Worm (Caenorhabditis elegans) whole organism, early embryonic: Measurements from ENCODE around the gene C07G3.15.
"Not testable (repeated sequence)": the region's sequence is repeated elsewhere in the genome, so short reads cannot be mapped to it uniquely, and the experiment has no call there.

Experiments
- B0310.2 ChIP-seq: sonication (generic microtip); optimal IDR thresholded peaks from 2 replicates; lab custom pipeline; 2016; ENCODE audit warnings: mild to moderate bottlenecking, missing genetic modification characterization, missing compliant biosample characterization
- F13C5.2 ChIP-seq: sonication (generic microtip); optimal IDR thresholded peaks from 2 replicates; lab custom pipeline; 2017; ENCODE audit warnings: mild to moderate bottlenecking, missing genetic modification characterization, inconsistent platforms, missing compliant biosample characterization
- aly-1 ChIP-seq: sonication (generic microtip); optimal IDR thresholded peaks from 2 replicates; lab custom pipeline; 2016; ENCODE audit warnings: missing genetic modification characterization, missing compliant biosample characterization
- ama-1 ChIP-seq: fragments of 150-350 bp; optimal IDR thresholded peaks from 2 replicates; lab custom pipeline; 2014
- ceh-13 ChIP-seq: fragments of 200-800 bp; sonication (Bioruptor generic); optimal IDR thresholded peaks from 2 replicates; lab custom pipeline; 2018; ENCODE audit warnings: mild to moderate bottlenecking, missing genetic modification characterization, missing compliant biosample characterization
- ceh-36 ChIP-seq: sonication (generic microtip); optimal IDR thresholded peaks from 2 replicates; lab custom pipeline; 2016; ENCODE audit warnings: missing genetic modification characterization, inconsistent platforms, missing compliant biosample characterization
- ets-7 ChIP-seq: sonication (generic microtip); optimal IDR thresholded peaks from 2 replicates; lab custom pipeline; 2016; ENCODE audit warnings: missing genotype, missing genetic modification characterization, missing compliant biosample characterization
- flt-1 ChIP-seq: fragments of 200-800 bp; sonication (Bioruptor generic); IDR thresholded peaks from 2 replicates; pipeline ENCODE4 v1.3.6; 2022; ENCODE audit warnings: missing genetic modification characterization, missing compliant biosample characterization
- hmbx-1 ChIP-seq: sonication (generic microtip); optimal IDR thresholded peaks from 2 replicates; lab custom pipeline; 2016; ENCODE audit warnings: mild to moderate bottlenecking, missing genetic modification characterization, missing compliant biosample characterization
- hmg-4 ChIP-seq: fragments of 200-800 bp; sonication (Bioruptor generic); optimal IDR thresholded peaks from 2 replicates; lab custom pipeline; 2018; ENCODE audit warnings: mild to moderate bottlenecking, missing genetic modification characterization, missing compliant biosample characterization
- hnd-1 ChIP-seq: sonication (generic microtip); optimal IDR thresholded peaks from 2 replicates; lab custom pipeline; 2016; ENCODE audit warnings: missing genetic modification characterization, missing compliant biosample characterization
- pes-1 ChIP-seq: fragments of 200-800 bp; sonication (Bioruptor generic); IDR thresholded peaks from 2 replicates; pipeline ENCODE4 v1.3.6; 2022; ENCODE audit warnings: missing genetic modification reagents, missing genetic modification characterization, missing compliant biosample characterization
- scrt-1 ChIP-seq: fragments of 200-800 bp; sonication (Bioruptor generic); IDR thresholded peaks from 2 replicates; pipeline ENCODE4 v1.3.6; 2022; ENCODE audit warnings: missing genetic modification characterization, missing compliant biosample characterization
- sea-1 ChIP-seq: fragments of 200-800 bp; sonication (Bioruptor generic); conservative IDR thresholded peaks from 2 replicates; pipeline ENCODE4 v1.3.6; 2022; ENCODE audit warnings: missing genetic modification characterization, missing compliant biosample characterization
- tbx-11 ChIP-seq: fragments of 200-800 bp; sonication (Bioruptor generic); IDR thresholded peaks from 2 replicates; pipeline ENCODE4 v1.3.6; 2022; ENCODE audit warnings: missing genetic modification characterization, missing compliant biosample characterization
- tbx-37 ChIP-seq: fragments of 200-800 bp; sonication (Bioruptor generic); conservative IDR thresholded peaks from 2 replicates; pipeline ENCODE4 v1.3.6; 2022; ENCODE audit warnings: missing genetic modification reagents, missing genetic modification characterization, missing compliant biosample characterization
- tra-4 ChIP-seq: sonication (generic microtip); optimal IDR thresholded peaks from 2 replicates; lab custom pipeline; 2017; ENCODE audit warnings: missing genetic modification characterization, missing compliant biosample characterization

Gene C07G3.15

ce11 chrV:3524970-3525369 lies 28.2 kb upstream of the C07G3.15 start, which contains the start of gene T24A6.7:
T24A6.7 (plus strand) TSS chrV:3525270.
- TF ChIP-seq tbx-11 (GFP tag; lab: Robert Waterston, UW), result no peak
- no peak for TF ChIP-seq tra-4 (tag; lab: Kevin White, UChicago)
- TF ChIP-seq ceh-36 (tag; lab: Kevin White, UChicago), result no peak
- no peak for TF ChIP-seq flt-1 (GFP tag; lab: Robert Waterston, UW)
- no peak for TF ChIP-seq ama-1 (lab: Kevin White, UChicago)
- no peak for TF ChIP-seq B0310.2
- TF ChIP-seq F13C5.2 (tag; lab: Kevin White, UChicago), result no peak
- TF ChIP-seq pes-1 (GFP tag; lab: Robert Waterston, UW), result no peak
- no peak for TF ChIP-seq aly-1 (tag; lab: Kevin White, UChicago)
- no peak for TF ChIP-seq hmg-4 (GFP tag; lab: Kevin White, UChicago)
- no peak for TF ChIP-seq hnd-1 (tag; lab: Kevin White, UChicago)
- no peak for TF ChIP-seq ceh-13 (GFP tag; lab: Kevin White, UChicago)
- TF ChIP-seq tbx-37 (GFP tag; lab: Robert Waterston, UW), result no peak

ce11 chrV:3523262-3523661 lies 26.5 kb upstream of the C07G3.15 start, which contains the start of gene irg-1:
irg-1 (plus strand) TSS chrV:3523587.
- no peak for TF ChIP-seq ceh-36 (tag; lab: Kevin White, UChicago)
- no peak for TF ChIP-seq ama-1 (lab: Kevin White, UChicago)
- no peak for TF ChIP-seq hmbx-1 (tag; lab: Kevin White, UChicago)
- TF ChIP-seq scrt-1, result no peak
- TF ChIP-seq tbx-37 (GFP tag; lab: Robert Waterston, UW), result no peak
- TF ChIP-seq hnd-1 (tag; lab: Kevin White, UChicago), result no peak
- TF ChIP-seq ceh-13 (GFP tag; lab: Kevin White, UChicago), result no peak

- TF ChIP-seq hmg-4 (GFP tag; lab: Kevin White, UChicago) (no peak), tra-4 (tag; lab: Kevin White, UChicago) (no peak), tbx-37 (GFP tag; lab: Robert Waterston, UW) (no peak), scrt-1 (no peak), B0310.2 (no peak), tbx-11 (GFP tag; lab: Robert Waterston, UW) (no peak), F13C5.2 (tag; lab: Kevin White, UChicago) (no peak), flt-1 (GFP tag; lab: Robert Waterston, UW) (no peak)
Observed at ce11 chrV:3517889-3518288, 21.1 kb upstream of the C07G3.15 start, which contains the start of gene str-227. str-227 (plus strand) TSS chrV:3518189.

- TF ChIP-seq pes-1 (GFP tag; lab: Robert Waterston, UW), result no peak
- TF ChIP-seq scrt-1, result no peak
- TF ChIP-seq ama-1 (lab: Kevin White, UChicago), result no peak
- no peak for TF ChIP-seq B0310.2
- TF ChIP-seq ceh-13 (GFP tag; lab: Kevin White, UChicago), result no peak
- TF ChIP-seq tbx-11 (GFP tag; lab: Robert Waterston, UW), result no peak
- no peak for TF ChIP-seq ets-7
- no peak for TF ChIP-seq aly-1 (tag; lab: Kevin White, UChicago)
- no peak for TF ChIP-seq ceh-36 (tag; lab: Kevin White, UChicago)
- TF ChIP-seq hmbx-1 (tag; lab: Kevin White, UChicago), result no peak
- TF ChIP-seq hmg-4 (GFP tag; lab: Kevin White, UChicago), result no peak
- TF ChIP-seq hnd-1 (tag; lab: Kevin White, UChicago), result no peak
- TF ChIP-seq tbx-37 (GFP tag; lab: Robert Waterston, UW), result no peak
- TF ChIP-seq sea-1 (GFP tag; lab: Robert Waterston, UW), result no peak
Observed at ce11 chrV:3512381-3512780, 15.6 kb upstream of the C07G3.15 start, which contains the start of gene str-226. str-226 (plus strand) TSS chrV:3512681.

- TF ChIP-seq tbx-37 (GFP tag; lab: Robert Waterston, UW), result no peak
Observed at ce11 chrV:3509878-3510277, 13.1 kb upstream of the C07G3.15 start, which contains the start of gene str-228. str-228 (plus strand) TSS chrV:3510178.

ce11 chrV:3507691-3508090 lies 10.9 kb upstream of the C07G3.15 start, which contains the start of gene str-225:
str-225 (plus strand) TSS chrV:3507822.
- TF ChIP-seq ets-7, result no peak
- TF ChIP-seq tbx-11 (GFP tag; lab: Robert Waterston, UW), result no peak
- no peak for TF ChIP-seq hmbx-1 (tag; lab: Kevin White, UChicago)
- no peak for TF ChIP-seq hnd-1 (tag; lab: Kevin White, UChicago)
- no peak for TF ChIP-seq sea-1 (GFP tag; lab: Robert Waterston, UW)
- TF ChIP-seq aly-1 (tag; lab: Kevin White, UChicago), result no peak
- no peak for TF ChIP-seq scrt-1
- no peak for TF ChIP-seq pes-1 (GFP tag; lab: Robert Waterston, UW)
- TF ChIP-seq ceh-13 (GFP tag; lab: Kevin White, UChicago), result no peak

ce11 chrV:3506252-3506651 lies 9.5 kb upstream of the C07G3.15 start, which contains the start of gene ugt-64:
ugt-64 (minus strand) TSS chrV:3506352.
- not testable (repeated sequence) for TF ChIP-seq ets-7; tra-4 (tag; lab: Kevin White, UChicago); scrt-1

- no peak for TF ChIP-seq sea-1 (GFP tag; lab: Robert Waterston, UW)
- TF ChIP-seq ama-1 (lab: Kevin White, UChicago), result no peak
- TF ChIP-seq ets-7, result no peak
- TF ChIP-seq F13C5.2 (tag; lab: Kevin White, UChicago), result no peak
- no peak for TF ChIP-seq hnd-1 (tag; lab: Kevin White, UChicago)
- no peak for TF ChIP-seq hmg-4 (GFP tag; lab: Kevin White, UChicago)
- no peak for TF ChIP-seq tra-4 (tag; lab: Kevin White, UChicago)
- no peak for TF ChIP-seq B0310.2
- no peak for TF ChIP-seq ceh-36 (tag; lab: Kevin White, UChicago)
Observed at ce11 chrV:3505745-3506144, 9.0 kb upstream of the C07G3.15 start.
